Fruit fly (Drosophila melanogaster): Measurements from ENCODE around the gene robo2.

DNA sequence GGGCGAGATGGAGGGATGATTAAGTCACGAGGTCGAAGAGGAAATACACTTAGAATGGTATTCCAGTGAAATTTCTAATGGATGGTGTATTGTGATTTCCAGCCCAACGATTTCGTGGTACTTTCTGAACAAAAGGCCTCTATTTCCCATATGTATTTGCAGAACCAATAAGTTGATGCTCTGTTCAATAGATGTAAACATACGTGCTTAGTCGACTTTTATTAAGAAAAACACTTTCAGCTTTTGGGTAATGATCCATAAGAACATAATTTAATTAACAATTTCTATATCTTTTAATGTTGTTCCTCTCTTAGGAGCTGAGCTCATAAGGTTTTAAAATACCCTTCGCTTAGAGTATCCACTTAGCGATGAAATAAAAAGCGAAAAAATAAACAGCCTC lies 14.7 kb downstream of the robo2 start:
- TF ChIP-seq H15 (GFP tag; IDR thresholded peaks at IDR 0.05) (no peak), Camta (GFP tag; optimal IDR thresholded peaks at IDR 0.05) (no peak), Fer2 (tag; optimal IDR thresholded peaks at IDR 0.05) (no peak), pb (GFP tag; optimal IDR thresholded peaks at IDR 0.05) (no peak), Sox102F (GFP tag; optimal IDR thresholded peaks at IDR 0.05) (no peak), hth (optimal IDR thresholded peaks at IDR 0.05) (no peak)
